Fruit fly (Drosophila melanogaster) whole organism, embryonic: ENCODE measurements around the gene Dhc62B.

ENCODE experiments used
- Awh ChIP-seq: fragments of 200-800 bp; sonication (Bioruptor generic); IDR thresholded peaks from 2 replicates; pipeline ENCODE4, ENCODE4 v1.3.6; 2022; ENCODE audit warnings: missing biosample characterization, missing genetic modification characterization
- B-H1 ChIP-seq: fragments of 200-800 bp; sonication (Bioruptor generic); IDR thresholded peaks from 3 replicates; pipeline ENCODE4 v1.3.6; 2022; ENCODE audit warnings: missing biosample characterization, missing genetic modification characterization
- Bteb2 ChIP-seq: fragments of 200-800 bp; sonication (Bioruptor generic); optimal IDR thresholded peaks from 2 replicates; lab custom pipeline; 2016; ENCODE audit warnings: missing biosample characterization, missing genetic modification characterization
- CG11696 ChIP-seq: fragments of 200-800 bp; sonication (Bioruptor generic); IDR thresholded peaks from 2 replicates; pipeline ENCODE4 v1.3.6; 2022; ENCODE audit warnings: missing biosample characterization, missing genetic modification characterization
- CG1233 ChIP-seq: fragments of 200-800 bp; sonication (Bioruptor generic); optimal IDR thresholded peaks from 4 replicates; lab custom pipeline; 2018; ENCODE audit warnings: missing biosample characterization, mild to moderate bottlenecking, missing genetic modification characterization
- CG13287 ChIP-seq: fragments of 200-800 bp; sonication (Bioruptor generic); IDR thresholded peaks from 2 replicates; pipeline ENCODE4 v1.3.6; 2022; ENCODE audit warnings: missing biosample characterization, missing genetic modification characterization; ENCODE audit not compliant: partially characterized antibody
- CG14667 ChIP-seq: fragments of 200-800 bp; sonication (Bioruptor generic); IDR thresholded peaks from 2 replicates; pipeline ENCODE4 v1.3.6; 2022; ENCODE audit warnings: missing biosample characterization, missing genetic modification characterization
- CG15514 ChIP-seq: fragments of 200-800 bp; sonication (Bioruptor generic); optimal IDR thresholded peaks from 3 replicates; lab custom pipeline; 2017; ENCODE audit warnings: missing biosample characterization, missing genetic modification characterization, mild to moderate bottlenecking, moderate library complexity, missing genetic modification reagents
- CG15601 ChIP-seq: fragments of 200-800 bp; sonication (Bioruptor generic); optimal IDR thresholded peaks from 3 replicates; lab custom pipeline; 2019; ENCODE audit warnings: missing biosample characterization, mild to moderate bottlenecking, missing genetic modification characterization, moderate library complexity
- CG15696 ChIP-seq: fragments of 200-800 bp; sonication (Bioruptor generic); optimal IDR thresholded peaks from 2 replicates; lab custom pipeline; 2019; ENCODE audit warnings: missing biosample characterization, mild to moderate bottlenecking, missing genetic modification characterization, moderate library complexity
- CG17829 ChIP-seq: fragments of 200-800 bp; optimal IDR thresholded peaks from 2 replicates; lab custom pipeline; 2019; ENCODE audit warnings: missing biosample characterization, mild to moderate bottlenecking, missing genetic modification characterization, moderate library complexity
- CG18476 ChIP-seq: fragments of 200-800 bp; sonication (Bioruptor generic); optimal IDR thresholded peaks from 2 replicates; lab custom pipeline; 2016; ENCODE audit warnings: missing biosample characterization, mild to moderate bottlenecking, missing genetic modification characterization
- CG2116 ChIP-seq: fragments of 200-800 bp; sonication (Bioruptor generic); optimal IDR thresholded peaks from 3 replicates; lab custom pipeline; 2018; ENCODE audit warnings: missing biosample characterization, mild to moderate bottlenecking, missing genetic modification characterization
- CG5245 ChIP-seq: fragments of 200-800 bp; sonication (Bioruptor generic); optimal IDR thresholded peaks from 3 replicates; lab custom pipeline; 2016; ENCODE audit warnings: missing biosample characterization, missing genetic modification characterization
- CG6254 ChIP-seq: fragments of 200-800 bp; sonication (Bioruptor generic); optimal IDR thresholded peaks from 3 replicates; lab custom pipeline; 2017; ENCODE audit warnings: mild to moderate bottlenecking, missing biosample characterization, missing genetic modification reagents, missing genetic modification characterization
- CG6683 ChIP-seq: fragments of 200-800 bp; sonication (Bioruptor generic); optimal IDR thresholded peaks from 2 replicates; lab custom pipeline; 2017; ENCODE audit warnings: missing biosample characterization, mild to moderate bottlenecking, missing genetic modification characterization, missing genetic modification reagents
- CG7963 ChIP-seq: fragments of 200-800 bp; sonication (Bioruptor generic); IDR thresholded peaks from 3 replicates; pipeline ENCODE4 v1.3.6; 2022; ENCODE audit warnings: missing biosample characterization, missing genetic modification characterization; ENCODE audit not compliant: partially characterized antibody
- CG8281 ChIP-seq: fragments of 200-800 bp; sonication (Bioruptor generic); optimal IDR thresholded peaks from 2 replicates; lab custom pipeline; 2018; ENCODE audit warnings: missing biosample characterization, mild to moderate bottlenecking, missing genetic modification characterization, moderate library complexity
- CG9437 ChIP-seq: fragments of 200-800 bp; sonication (Bioruptor generic); optimal IDR thresholded peaks from 2 replicates; lab custom pipeline; 2018; ENCODE audit warnings: missing biosample characterization, mild to moderate bottlenecking, missing genetic modification characterization
- Chrac-16 ChIP-seq: fragments of 200-800 bp; sonication (Bioruptor generic); optimal IDR thresholded peaks from 3 replicates; lab custom pipeline; 2016; ENCODE audit warnings: missing biosample characterization, missing genetic modification characterization
- E2f2 ChIP-seq: fragments of 200-800 bp; sonication (Bioruptor generic); IDR thresholded peaks from 2 replicates; pipeline ENCODE4 v1.3.6; 2022; ENCODE audit warnings: missing biosample characterization, missing genetic modification characterization
- ERR ChIP-seq: fragments of 200-800 bp; sonication (Bioruptor generic); optimal IDR thresholded peaks from 2 replicates; lab custom pipeline; 2016; ENCODE audit warnings: missing biosample characterization, missing genetic modification characterization
- HHEX ChIP-seq: fragments of 200-800 bp; sonication (Bioruptor generic); optimal IDR thresholded peaks from 3 replicates; lab custom pipeline; 2017; ENCODE audit warnings: missing biosample characterization, mild to moderate bottlenecking, missing genetic modification characterization, missing genetic modification reagents
- HmgZ ChIP-seq: fragments of 200-800 bp; sonication (Bioruptor generic); optimal IDR thresholded peaks from 2 replicates; lab custom pipeline; 2018; ENCODE audit warnings: missing biosample characterization, mild to moderate bottlenecking, missing genetic modification characterization
- MESR4 ChIP-seq: fragments of 200-800 bp; sonication (Bioruptor generic); optimal IDR thresholded peaks from 2 replicates; lab custom pipeline; 2018; ENCODE audit warnings: missing biosample characterization, mild to moderate bottlenecking, missing genetic modification characterization, moderate library complexity
- Neu2 ChIP-seq: fragments of 200-800 bp; sonication (Bioruptor generic); optimal IDR thresholded peaks from 3 replicates; lab custom pipeline; 2016; ENCODE audit warnings: missing biosample characterization, missing genetic modification characterization, borderline replicate concordance
- Scr ChIP-seq: fragments of 200-800 bp; sonication (Bioruptor generic); IDR thresholded peaks from 2 replicates; pipeline ENCODE4 v1.3.6; 2022; ENCODE audit warnings: missing biosample characterization, missing genetic modification characterization; ENCODE audit not compliant: partially characterized antibody
- Spps ChIP-seq: fragments of 200-800 bp; sonication (Bioruptor generic); optimal IDR thresholded peaks from 2 replicates; lab custom pipeline; 2018; ENCODE audit warnings: missing biosample characterization, mild to moderate bottlenecking, missing genetic modification characterization
- Trl ChIP-seq, 3 experiments: fragments of >200 bp in 2 of 3; fragments of 200-800 bp in 1 of 3; sonication (Bioruptor generic) in 1 of 3; optimal IDR thresholded peaks; 2 replicates in 1 of 3; 3 replicates in 2 of 3; lab custom pipeline; 2016 to 2017; ENCODE audit warnings: missing biosample characterization in 1 of 3, missing genetic modification characterization in 1 of 3
- amos ChIP-seq: fragments of 200-800 bp; sonication (Bioruptor generic); IDR thresholded peaks from 2 replicates; pipeline ENCODE4 v1.3.6; 2022; ENCODE audit warnings: missing biosample characterization, missing genetic modification characterization; ENCODE audit not compliant: partially characterized antibody
- ap ChIP-seq: fragments of 200-800 bp; sonication (Bioruptor generic); IDR thresholded peaks from 2 replicates; pipeline ENCODE4 v1.3.6; 2022; ENCODE audit warnings: missing biosample characterization, missing genetic modification characterization
- bowl ChIP-seq: fragments of 200-800 bp; sonication (Bioruptor generic); IDR thresholded peaks from 2 replicates; pipeline ENCODE4 v1.3.6; 2022; ENCODE audit warnings: missing biosample characterization, missing genetic modification characterization
- crol ChIP-seq: fragments of 200-800 bp; sonication (Bioruptor generic); IDR thresholded peaks from 2 replicates; pipeline ENCODE4 v1.3.6; 2022; ENCODE audit warnings: missing biosample characterization, missing genetic modification characterization
- dan ChIP-seq: fragments of 200-800 bp; sonication (Bioruptor generic); IDR thresholded peaks from 2 replicates; pipeline ENCODE4 v1.3.6; 2022; ENCODE audit warnings: missing biosample characterization, missing genetic modification characterization
- ewg ChIP-seq: fragments of 200-800 bp; sonication (Bioruptor generic); optimal IDR thresholded peaks from 3 replicates; lab custom pipeline; 2017; ENCODE audit warnings: mild to moderate bottlenecking, missing biosample characterization, missing genetic modification reagents, missing genetic modification characterization
- fru ChIP-seq: fragments of >200 bp; optimal IDR thresholded peaks from 2 replicates; lab custom pipeline; 2017
- grn ChIP-seq: fragments of 200-800 bp; sonication (Bioruptor generic); optimal IDR thresholded peaks from 3 replicates; lab custom pipeline; 2017; ENCODE audit warnings: missing biosample characterization, missing genetic modification characterization
- hb ChIP-seq: fragments of 200-800 bp; sonication (Bioruptor generic); IDR thresholded peaks from 3 replicates; pipeline ENCODE4 v1.3.6; 2022; ENCODE audit warnings: missing biosample characterization, missing genetic modification characterization; ENCODE audit not compliant: partially characterized antibody
- inv ChIP-seq: fragments of 200-800 bp; sonication (Bioruptor generic); IDR thresholded peaks from 2 replicates; pipeline ENCODE4 v1.3.6; 2022; ENCODE audit warnings: missing biosample characterization, missing genetic modification characterization; ENCODE audit not compliant: partially characterized antibody
- lola ChIP-seq, 3 experiments: fragments of >200 bp in 2 of 3; fragments of 200-800 bp in 1 of 3; sonication (Bioruptor generic) in 1 of 3; optimal IDR thresholded peaks; 2 replicates each; lab custom pipeline; 2017 to 2019; ENCODE audit warnings: missing biosample characterization in 3 of 3, missing genetic modification characterization in 3 of 3, mild to moderate bottlenecking in 1 of 3, moderate library complexity in 1 of 3
- maf-S ChIP-seq: fragments of 200-800 bp; sonication (Bioruptor generic); optimal IDR thresholded peaks from 2 replicates; lab custom pipeline; 2016; ENCODE audit warnings: missing biosample characterization, missing genetic modification characterization
- mld ChIP-seq: fragments of 200-800 bp; sonication (Bioruptor generic); IDR thresholded peaks from 3 replicates; pipeline ENCODE4 v1.3.6; 2022; ENCODE audit warnings: missing biosample characterization, missing genetic modification characterization; ENCODE audit not compliant: partially characterized antibody
- pnt ChIP-seq: fragments of 200-800 bp; sonication (Bioruptor generic); optimal IDR thresholded peaks from 3 replicates; lab custom pipeline; 2016; ENCODE audit warnings: missing biosample characterization, missing genetic modification characterization
- schlank ChIP-seq: fragments of 200-800 bp; sonication (Bioruptor generic); optimal IDR thresholded peaks from 2 replicates; lab custom pipeline; 2018; ENCODE audit warnings: missing biosample characterization, mild to moderate bottlenecking, missing genetic modification characterization
- sens ChIP-seq: fragments of 200-800 bp; sonication (Bioruptor generic); peaks from one replicate; lab custom pipeline; 2016; ENCODE audit warnings: missing biosample characterization, missing genetic modification characterization
- sob ChIP-seq: fragments of 200-800 bp; sonication (Bioruptor generic); IDR thresholded peaks from 2 replicates; pipeline ENCODE4 v1.3.6; 2022; ENCODE audit warnings: missing biosample characterization, missing genetic modification characterization
- tgo ChIP-seq: fragments of 200-800 bp; sonication (Bioruptor generic); IDR thresholded peaks from 3 replicates; pipeline ENCODE4 v1.3.6; 2022; ENCODE audit warnings: missing biosample characterization, missing genetic modification characterization
- tna ChIP-seq: fragments of 200-800 bp; sonication (Bioruptor generic); IDR thresholded peaks from 2 replicates; pipeline ENCODE4 v1.3.6; 2022; ENCODE audit warnings: missing biosample characterization, missing genetic modification characterization; ENCODE audit not compliant: partially characterized antibody
- toy ChIP-seq: fragments of 200-800 bp; sonication (Bioruptor generic); IDR thresholded peaks from 2 replicates; pipeline ENCODE4 v1.3.6; 2022; ENCODE audit warnings: missing biosample characterization, missing genetic modification characterization
- unc-4 ChIP-seq: fragments of 200-800 bp; sonication (Bioruptor generic); IDR thresholded peaks from 2 replicates; pipeline ENCODE4 v1.3.6; 2022; ENCODE audit warnings: missing biosample characterization, missing genetic modification characterization; ENCODE audit not compliant: partially characterized antibody

The Dhc62B gene

dm6 chr3L:1756143-1756542, 15.4 kb downstream of the Dhc62B start, which contains the start of gene CG8001:
TSS of gene CG8001 (plus strand) at chr3L:1756159.
- TF ChIP-seq crol (GFP tag; lab: Robert Waterston, UW): peak; percentile 68
- no peak for TF ChIP-seq dan (GFP tag; lab: Robert Waterston, UW)
- TF ChIP-seq CG14667 (GFP tag; lab: Robert Waterston, UW): no peak
- no peak for TF ChIP-seq CG1233 (GFP tag; lab: Kevin White, UChicago)
- no peak for TF ChIP-seq Awh (GFP tag; lab: Robert Waterston, UW)
- TF ChIP-seq ERR: no peak
- peak; percentile 62; the same call in 1 of the 3 replicates for TF ChIP-seq mld
- no peak for TF ChIP-seq CG8281 (tag; lab: Kevin White, UChicago)
- TF ChIP-seq schlank (tag; lab: Kevin White, UChicago): no peak
- no peak for TF ChIP-seq CG11696 (GFP tag; lab: Robert Waterston, UW)
- no peak for TF ChIP-seq CG6683
- TF ChIP-seq CG15514 (GFP tag; lab: Kevin White, UChicago): peak; percentile 27
- TF ChIP-seq CG13287 (GFP tag; lab: Robert Waterston, UW): peak; percentile 72
- peak; percentile 31; the same call in 1 of the 2 replicates for TF ChIP-seq sob (GFP tag; lab: Robert Waterston, UW)
- TF ChIP-seq Chrac-16 (GFP tag; lab: Kevin White, UChicago): no peak
- TF ChIP-seq toy (GFP tag; lab: Robert Waterston, UW): no peak
- TF ChIP-seq ap (GFP tag; lab: Robert Waterston, UW): no peak
- TF ChIP-seq maf-S (GFP tag; lab: Kevin White, UChicago): no peak
- TF ChIP-seq CG2116: peak; percentile 13
- peak; percentile 31 for TF ChIP-seq grn (GFP tag; lab: Kevin White, UChicago)
- TF ChIP-seq tgo: no peak
- 0 out of 2 replicates have a peak, but pooled peaks have one; percentile 26 for TF ChIP-seq tna
- no peak for TF ChIP-seq B-H1 (GFP tag; lab: Robert Waterston, UW)
- no peak for TF ChIP-seq Trl (optimal IDR thresholded peaks at IDR 0.05; lab: Kevin White, UChicago)
- no peak for TF ChIP-seq Trl (GFP tag; optimal IDR thresholded peaks at IDR 0.05; lab: Kevin White, UChicago)
- peak; percentile 64 for TF ChIP-seq Scr (GFP tag; lab: Robert Waterston, UW)
- TF ChIP-seq MESR4 (GFP tag; lab: Kevin White, UChicago): peak; percentile 6
- TF ChIP-seq pnt: no peak
- no peak for TF ChIP-seq lola (GFP tag; optimal IDR thresholded peaks at IDR 0.05; lab: Kevin White, UChicago)
- no peak for TF ChIP-seq sens (GFP tag; lab: Kevin White, UChicago)
- no peak for TF ChIP-seq CG17829
- TF ChIP-seq HmgZ: no peak
- no peak for TF ChIP-seq CG6254 (GFP tag; lab: Kevin White, UChicago)
- no peak for TF ChIP-seq CG15601 (tag; lab: Kevin White, UChicago)
- peak; percentile 71 for TF ChIP-seq unc-4
- TF ChIP-seq HHEX (GFP tag; lab: Kevin White, UChicago): no peak
- TF ChIP-seq CG5245 (GFP tag; lab: Kevin White, UChicago): no peak
- TF ChIP-seq ewg (GFP tag; lab: Kevin White, UChicago): no peak
- peak; percentile 64; the same call in 1 of the 2 replicates for TF ChIP-seq amos (GFP tag; lab: Robert Waterston, UW)
- TF ChIP-seq inv (GFP tag; lab: Robert Waterston, UW): peak; percentile 28; the same call in 1 of the 2 replicates
- peak; percentile 94 for TF ChIP-seq E2f2 (GFP tag; lab: Robert Waterston, UW)
- TF ChIP-seq fru (lab: Kevin White, UChicago): no peak
- no peak for TF ChIP-seq Bteb2 (GFP tag; lab: Kevin White, UChicago)
- TF ChIP-seq bowl: no peak
- TF ChIP-seq hb: peak; percentile 65; the same call in 1 of the 3 replicates
- TF ChIP-seq CG15696 (tag; lab: Kevin White, UChicago): no peak
- no peak for TF ChIP-seq CG18476
- no peak for TF ChIP-seq Spps (tag; lab: Kevin White, UChicago)
- TF ChIP-seq Neu2 (GFP tag; lab: Kevin White, UChicago): no peak
- TF ChIP-seq CG9437: peak; percentile 98
- peak; percentile 40; the same call in 1 of the 3 replicates for TF ChIP-seq CG7963 (GFP tag; lab: Robert Waterston, UW)
